Fruit fly (Drosophila melanogaster) whole organism, pupa: ENCODE data around the gene CG14422.

Source experiments
- CG17806 ChIP-seq: fragments of 200-800 bp; sonication (Bioruptor generic); optimal IDR thresholded peaks from 2 replicates; lab custom pipeline; 2018; ENCODE audit warnings: missing biosample characterization, mild to moderate bottlenecking, missing genetic modification characterization, moderate library complexity
- CG8301 ChIP-seq: fragments of 200-800 bp; sonication (Bioruptor generic); optimal IDR thresholded peaks from 2 replicates; lab custom pipeline; 2018; ENCODE audit warnings: missing biosample characterization, mild to moderate bottlenecking, missing genetic modification characterization
- EcR ChIP-seq: fragments of 200-800 bp; sonication (Bioruptor generic); optimal IDR thresholded peaks from 3 replicates; lab custom pipeline; 2019; ENCODE audit warnings: missing biosample characterization, missing genetic modification characterization, mild to moderate bottlenecking, moderate library complexity, missing genetic modification reagents
- Ets98B ChIP-seq: fragments of 200-800 bp; sonication (Bioruptor generic); IDR thresholded peaks from 2 replicates; pipeline ENCODE4 v1.3.6; 2022; ENCODE audit warnings: missing biosample characterization, missing genetic modification characterization
- Pif1A ChIP-seq: fragments of 200-800 bp; sonication (Bioruptor generic); optimal IDR thresholded peaks from 3 replicates; lab custom pipeline; 2016; ENCODE audit warnings: missing biosample characterization, missing genetic modification characterization

DNA sequence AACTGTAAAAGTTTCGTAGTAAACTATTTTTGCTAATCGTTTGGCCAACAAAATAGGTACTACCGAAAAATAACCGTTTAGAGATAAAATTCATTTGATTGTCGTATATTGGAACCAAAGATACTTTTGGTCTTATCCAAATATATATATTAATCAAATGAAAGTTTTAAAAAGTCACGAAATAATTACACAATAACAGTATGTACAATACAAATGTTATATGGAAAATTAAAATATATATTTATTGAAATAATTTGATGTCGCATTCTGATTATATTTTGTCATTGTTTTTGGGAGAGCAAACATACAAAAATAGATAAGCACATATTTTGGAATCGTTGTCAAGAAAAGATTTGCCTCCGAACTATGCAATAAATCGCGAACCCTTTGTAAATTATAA is 4.6 kb upstream of the CG14422 start, which contains the start of gene CG14420:
- TF ChIP-seq CG17806 (tag; lab: Kevin White, UChicago): no peak
- TF ChIP-seq Pif1A (GFP tag; lab: Kevin White, UChicago): no peak
- TF ChIP-seq Ets98B: no peak
- TF ChIP-seq EcR: no peak
- no peak for TF ChIP-seq CG8301
